Fruit fly (Drosophila melanogaster): ENCODE results near the gene vnc.

The vnc gene

dm6 chr3L:9972007-9972856 lies at the start of gene vnc, which contains the start of the genes CG6674 and CG42455 (continued):
- TF ChIP-seq grau (tag; optimal IDR thresholded peaks at IDR 0.05), result no peak
- no peak for TF ChIP-seq bigmax (GFP tag; optimal IDR thresholded peaks at IDR 0.05)
- TF ChIP-seq ase (GFP tag; IDR thresholded peaks at IDR 0.05), result no peak
- no peak for TF ChIP-seq CG17802 (tag; optimal IDR thresholded peaks at IDR 0.05)
- no peak for TF ChIP-seq CG32767 (GFP tag; IDR thresholded peaks at IDR 0.05)
- no peak for TF ChIP-seq Mrtf (GFP tag; IDR thresholded peaks at IDR 0.05)
- peak; percentile 55 for TF ChIP-seq stwl (tag; optimal IDR thresholded peaks at IDR 0.05)
- TF ChIP-seq CG2116 (GFP tag; optimal IDR thresholded peaks at IDR 0.05), result peak; percentile 36
- TF ChIP-seq CG6175 (GFP tag; IDR thresholded peaks at IDR 0.05), result no peak
- no peak for TF ChIP-seq vnd (GFP tag; IDR thresholded peaks at IDR 0.05; ENCODE audit: partially characterized antibody)
- TF ChIP-seq her (GFP tag; optimal IDR thresholded peaks at IDR 0.05), result peak; percentile 6
- TF ChIP-seq Aef1 (GFP tag; IDR thresholded peaks at IDR 0.05), result no peak
- no peak for TF ChIP-seq peb (GFP tag; IDR thresholded peaks at IDR 0.05)
- no peak for TF ChIP-seq dmrt99B (tag; optimal IDR thresholded peaks at IDR 0.05)
- no peak for TF ChIP-seq sens-2 (GFP tag; IDR thresholded peaks at IDR 0.05)
- TF ChIP-seq CG12769 (tag; optimal IDR thresholded peaks at IDR 0.05), result no peak
- no peak for TF ChIP-seq E2f1 (GFP tag; IDR thresholded peaks at IDR 0.05)
- TF ChIP-seq Lim3 (GFP tag; IDR thresholded peaks at IDR 0.05), result no peak
- TF ChIP-seq CG12071 (GFP tag; optimal IDR thresholded peaks at IDR 0.05), result no peak
- TF ChIP-seq B-H1 (GFP tag; IDR thresholded peaks at IDR 0.05), result no peak
- no peak for TF ChIP-seq CG10274 (GFP tag; optimal IDR thresholded peaks at IDR 0.05)
- TF ChIP-seq sc (optimal IDR thresholded peaks at IDR 0.05), result no peak
- no peak for TF ChIP-seq sc (GFP tag; optimal IDR thresholded peaks at IDR 0.05)
- no peak for TF ChIP-seq CG7963 (GFP tag; IDR thresholded peaks at IDR 0.05; ENCODE audit: partially characterized antibody)
- no peak for TF ChIP-seq CG4730 (GFP tag; IDR thresholded peaks at IDR 0.05)
- TF ChIP-seq yki (optimal IDR thresholded peaks at IDR 0.05), result no peak
- TF ChIP-seq crol (GFP tag; IDR thresholded peaks at IDR 0.05), result no peak
- TF ChIP-seq CG10267 (tag; optimal IDR thresholded peaks at IDR 0.05), result peak; percentile 90
- no peak for TF ChIP-seq CG16863 (GFP tag; optimal IDR thresholded peaks at IDR 0.05)
- no peak for TF ChIP-seq CG18262 (tag; optimal IDR thresholded peaks at IDR 0.05)
- peak; percentile 32 for TF ChIP-seq CG3407 (GFP tag; optimal IDR thresholded peaks at IDR 0.05)
- no peak for TF ChIP-seq CG13894 (tag; optimal IDR thresholded peaks at IDR 0.05)
- TF ChIP-seq Eip74EF (GFP tag; optimal IDR thresholded peaks at IDR 0.05), result no peak
- peak; percentile 20 for TF ChIP-seq ind (GFP tag; optimal IDR thresholded peaks at IDR 0.05)
- TF ChIP-seq Awh (GFP tag; IDR thresholded peaks at IDR 0.05), result no peak
- no peak for TF ChIP-seq Meics (GFP tag; optimal IDR thresholded peaks at IDR 0.05)
- no peak for TF ChIP-seq CG8478 (optimal IDR thresholded peaks at IDR 0.05)
- TF ChIP-seq onecut (GFP tag; IDR thresholded peaks at IDR 0.05), result no peak; the same call in 1 of the 2 replicates
- TF ChIP-seq bbx (GFP tag; IDR thresholded peaks at IDR 0.05; ENCODE audit: partially characterized antibody), result 0 out of 2 replicates have a peak, but pooled peaks have one; percentile 15
- no peak for TF ChIP-seq nom (GFP tag; optimal IDR thresholded peaks at IDR 0.05)
- no peak; the same call in 1 of the 2 replicates for TF ChIP-seq CG3847 (GFP tag; IDR thresholded peaks at IDR 0.05)
- no peak for TF ChIP-seq Ssrp (tag; optimal IDR thresholded peaks at IDR 0.05)
- no peak for TF ChIP-seq CrebB (tag; optimal IDR thresholded peaks at IDR 0.05)
- no peak for TF ChIP-seq Opbp (GFP tag; IDR thresholded peaks at IDR 0.05; ENCODE audit: partially characterized antibody)
- TF ChIP-seq MTF-1 (GFP tag; optimal IDR thresholded peaks at IDR 0.05; ENCODE audit: borderline replicate concordance), result no peak
- no peak for TF ChIP-seq Adf1 (GFP tag; IDR thresholded peaks at IDR 0.05)
- peak; percentile 75 for TF ChIP-seq MBD-R2 (GFP tag; IDR thresholded peaks at IDR 0.05)
- TF ChIP-seq CG16815 (GFP tag; optimal IDR thresholded peaks at IDR 0.05), result no peak
- TF ChIP-seq ttk (GFP tag; IDR thresholded peaks at IDR 0.05), result no peak
- TF ChIP-seq Hr3 (GFP tag; optimal IDR thresholded peaks at IDR 0.05), result peak; percentile 16

Data from whole organism, embryonic.